Worm (Caenorhabditis elegans) whole organism, L4 larva: Measurements from ENCODE around the gene F54H12.2.

ENCODE experiments used
- D1046.2 ChIP-seq: fragments of 200-800 bp; sonication (Bioruptor generic); IDR thresholded peaks from 2 replicates; pipeline ENCODE4 v1.3.6; 2022; ENCODE audit warnings: missing genetic modification characterization, missing compliant biosample characterization
- F10B5.3 ChIP-seq: sonication (generic microtip); optimal IDR thresholded peaks from 2 replicates; lab custom pipeline; 2016; ENCODE audit warnings: mild to moderate bottlenecking, missing genetic modification characterization, missing compliant biosample characterization
- R02D3.7 ChIP-seq: fragments of 150-350 bp; sonication (generic microtip); optimal IDR thresholded peaks from 3 replicates; lab custom pipeline; 2014; ENCODE audit warnings: missing biosample characterization, missing genetic modification characterization
- T26A8.4 ChIP-seq: fragments of 200-800 bp; sonication (Bioruptor generic); IDR thresholded peaks from 2 replicates; pipeline ENCODE4 v1.3.6; 2022; ENCODE audit warnings: missing genetic modification characterization, missing compliant biosample characterization
- Y105C5A.15 ChIP-seq: fragments of 200-800 bp; sonication (Bioruptor generic); IDR thresholded peaks from 2 replicates; pipeline ENCODE4 v1.3.6; 2022; ENCODE audit warnings: missing genetic modification characterization, missing compliant biosample characterization
- Y48G9A.11 ChIP-seq: fragments of 200-800 bp; sonication (Bioruptor generic); IDR thresholded peaks from 2 replicates; pipeline ENCODE4 v1.3.6; 2022; ENCODE audit warnings: missing genetic modification reagents, missing genetic modification characterization, missing compliant biosample characterization
- Y5F2A.4 ChIP-seq: fragments of 200-800 bp; sonication (Bioruptor generic); optimal IDR thresholded peaks from 2 replicates; lab custom pipeline; 2018; ENCODE audit warnings: mild to moderate bottlenecking, missing genetic modification characterization, missing compliant biosample characterization
- Y75B8A.6 ChIP-seq: fragments of 200-800 bp; sonication (Bioruptor generic); IDR thresholded peaks from 2 replicates; pipeline ENCODE4 v1.3.6; 2022; ENCODE audit warnings: missing genetic modification reagents, missing genetic modification characterization, missing compliant biosample characterization
- aha-1 ChIP-seq: fragments of 150-350 bp; peaks from one replicate; lab custom pipeline; 2014; ENCODE audit warnings: missing biosample characterization, missing genetic modification characterization
- ceh-20 ChIP-seq: fragments of 200-800 bp; sonication (Bioruptor generic); IDR thresholded peaks from 2 replicates; pipeline ENCODE4 v1.3.6; 2022; ENCODE audit warnings: missing genetic modification reagents, missing genetic modification characterization, missing compliant biosample characterization
- ceh-32 ChIP-seq: sonication (generic microtip); optimal IDR thresholded peaks from 2 replicates; lab custom pipeline; 2016; ENCODE audit warnings: mild to moderate bottlenecking, missing genetic modification characterization, missing compliant biosample characterization; ENCODE audit not compliant: poor library complexity
- daf-19 ChIP-seq: fragments of 200-800 bp; sonication (Bioruptor generic); conservative IDR thresholded peaks from 2 replicates; pipeline ENCODE4 v1.3.6; 2022; ENCODE audit warnings: missing genetic modification characterization, missing compliant biosample characterization
- dmd-6 ChIP-seq: fragments of 200-800 bp; sonication (Bioruptor generic); IDR thresholded peaks from 2 replicates; pipeline ENCODE4 v1.3.6; 2022; ENCODE audit warnings: missing genetic modification reagents, missing genetic modification characterization, missing compliant biosample characterization
- dmd-8 ChIP-seq: fragments of 200-800 bp; sonication (Bioruptor generic); IDR thresholded peaks from 2 replicates; pipeline ENCODE4 v1.3.6; 2022; ENCODE audit warnings: missing genetic modification characterization, missing compliant biosample characterization
- dpl-1 ChIP-seq: fragments of 150-350 bp; optimal IDR thresholded peaks from 2 replicates; lab custom pipeline; 2014; ENCODE audit warnings: missing biosample characterization, missing genetic modification reagents, missing genetic modification characterization
- duxl-1 ChIP-seq: sonication (generic microtip); optimal IDR thresholded peaks from 2 replicates; lab custom pipeline; 2016; ENCODE audit warnings: mild to moderate bottlenecking, missing genetic modification characterization, moderate library complexity, missing compliant biosample characterization; ENCODE audit not compliant: poor library complexity
- dve-1 ChIP-seq: sonication (generic microtip); optimal IDR thresholded peaks from 2 replicates; lab custom pipeline; 2017; ENCODE audit warnings: antibody characterized with exemption, mild to moderate bottlenecking, missing genetic modification characterization, missing compliant biosample characterization; ENCODE audit not compliant: insufficient read depth
- fos-1 ChIP-seq: fragments of 150-350 bp; optimal IDR thresholded peaks from 2 replicates; lab custom pipeline; 2014; ENCODE audit warnings: missing biosample characterization, missing genetic modification characterization
- gei-8 ChIP-seq: fragments of 200-800 bp; sonication (Bioruptor generic); optimal IDR thresholded peaks from 2 replicates; lab custom pipeline; 2018; ENCODE audit warnings: mild to moderate bottlenecking, missing genetic modification characterization, missing compliant biosample characterization
- jun-1 ChIP-seq: fragments of 150-350 bp; optimal IDR thresholded peaks from 2 replicates; lab custom pipeline; 2014; ENCODE audit warnings: missing biosample characterization, missing genetic modification reagents, missing genetic modification characterization
- lin-15B ChIP-seq: fragments of 150-350 bp; sonication (generic microtip); optimal IDR thresholded peaks from 3 replicates; lab custom pipeline; 2014; ENCODE audit warnings: missing biosample characterization, missing genetic modification characterization
- lin-38 ChIP-seq: fragments of 200-800 bp; sonication (Bioruptor generic); IDR thresholded peaks from 2 replicates; pipeline ENCODE4 v1.3.6; 2022; ENCODE audit warnings: missing genetic modification reagents, missing genetic modification characterization, missing compliant biosample characterization
- lir-3 ChIP-seq: sonication (generic microtip); optimal IDR thresholded peaks from 2 replicates; lab custom pipeline; 2016; ENCODE audit warnings: mild to moderate bottlenecking, missing genetic modification characterization, missing compliant biosample characterization
- madf-5 ChIP-seq, 2 experiments: fragments of 200-800 bp; sonication (Bioruptor generic); IDR thresholded peaks; 2 replicates each; pipeline ENCODE4 v1.3.6; 2022; ENCODE audit warnings: missing compliant biosample characterization in 2 of 2, missing genetic modification characterization in 2 of 2
- mdl-1 ChIP-seq, 2 experiments: fragments of 150-350 bp in 1 of 2; sonication (generic microtip) in 1 of 2; optimal IDR thresholded peaks; 2 replicates each; lab custom pipeline; 2014 to 2017; ENCODE audit warnings: missing biosample characterization in 2 of 2, missing genetic modification characterization in 2 of 2
- mdt-29 ChIP-seq: fragments of 200-800 bp; sonication (Bioruptor generic); IDR thresholded peaks from 2 replicates; pipeline ENCODE4 v1.3.6; 2022; ENCODE audit warnings: missing genetic modification reagents, missing genetic modification characterization, missing compliant biosample characterization
- mxl-3 ChIP-seq: fragments of 200-800 bp; sonication (Bioruptor generic); optimal IDR thresholded peaks from 2 replicates; lab custom pipeline; 2018; ENCODE audit warnings: mild to moderate bottlenecking, missing genetic modification characterization, missing compliant biosample characterization
- nhr-102 ChIP-seq: sonication (generic microtip); optimal IDR thresholded peaks from 2 replicates; lab custom pipeline; 2016; ENCODE audit warnings: mild to moderate bottlenecking, missing genetic modification characterization, moderate library complexity, missing compliant biosample characterization
- nhr-11 ChIP-seq: fragments of 150-350 bp; optimal IDR thresholded peaks from 2 replicates; lab custom pipeline; 2014; ENCODE audit warnings: missing biosample characterization, missing genetic modification characterization
- nhr-111 ChIP-seq: fragments of 200-800 bp; sonication (Bioruptor generic); optimal IDR thresholded peaks from 2 replicates; lab custom pipeline; 2018; ENCODE audit warnings: mild to moderate bottlenecking, missing genetic modification characterization, missing compliant biosample characterization
- nhr-237 ChIP-seq: sonication (generic microtip); optimal IDR thresholded peaks from 2 replicates; lab custom pipeline; 2017; ENCODE audit warnings: missing biosample characterization, missing genetic modification characterization
- nhr-48 ChIP-seq: sonication (generic microtip); optimal IDR thresholded peaks from 2 replicates; lab custom pipeline; 2016; ENCODE audit warnings: mild to moderate bottlenecking, missing genetic modification characterization, missing compliant biosample characterization
- nhr-77 ChIP-seq: fragments of 150-350 bp; optimal IDR thresholded peaks from 2 replicates; lab custom pipeline; 2014; ENCODE audit warnings: missing biosample characterization, missing genetic modification characterization
- pha-4 ChIP-seq, 2 experiments: fragments of 150-350 bp in 1 of 2; fragments of 200-800 bp in 1 of 2; sonication (Bioruptor generic) in 1 of 2; IDR thresholded peaks in 1 of 2; optimal IDR thresholded peaks in 1 of 2; 2 replicates each; pipeline versions ENCODE4 v1.3.6 to Lab custom; 2014 to 2022; ENCODE audit warnings: missing genetic modification characterization in 2 of 2, missing genetic modification reagents in 2 of 2, missing biosample characterization in 1 of 2, missing compliant biosample characterization in 1 of 2
- saeg-2 ChIP-seq: fragments of 200-800 bp; sonication (Bioruptor generic); IDR thresholded peaks from 2 replicates; pipeline ENCODE4 v1.3.6; 2022; ENCODE audit warnings: missing genetic modification reagents, missing genetic modification characterization, missing compliant biosample characterization
- sdz-12 ChIP-seq: fragments of 200-800 bp; sonication (Bioruptor generic); optimal IDR thresholded peaks from 2 replicates; lab custom pipeline; 2018; ENCODE audit warnings: mild to moderate bottlenecking, missing genetic modification characterization, missing compliant biosample characterization
- set-16 ChIP-seq: fragments of 200-800 bp; sonication (Bioruptor generic); IDR thresholded peaks from 2 replicates; pipeline ENCODE4 v1.3.6; 2022; ENCODE audit warnings: missing genetic modification reagents, missing genetic modification characterization, missing compliant biosample characterization
- spr-1 ChIP-seq: sonication (generic microtip); optimal IDR thresholded peaks from 2 replicates; lab custom pipeline; 2016; ENCODE audit warnings: mild to moderate bottlenecking, missing genetic modification characterization, missing compliant biosample characterization
- spr-3 ChIP-seq: fragments of 200-800 bp; sonication (Bioruptor generic); optimal IDR thresholded peaks from 2 replicates; lab custom pipeline; 2018; ENCODE audit warnings: mild to moderate bottlenecking, missing genetic modification characterization, missing compliant biosample characterization
- tag-97 ChIP-seq: fragments of 200-800 bp; sonication (Bioruptor generic); IDR thresholded peaks from 2 replicates; pipeline ENCODE4 v1.3.6; 2022; ENCODE audit warnings: missing genetic modification characterization, missing compliant biosample characterization
- tra-1 ChIP-seq: fragments of 200-800 bp; sonication (Bioruptor generic); IDR thresholded peaks from 2 replicates; pipeline ENCODE4 v1.3.6; 2022; ENCODE audit warnings: missing genetic modification reagents, missing genetic modification characterization, missing compliant biosample characterization
- unc-130 ChIP-seq: sonication (generic microtip); optimal IDR thresholded peaks from 2 replicates; lab custom pipeline; 2016; ENCODE audit warnings: missing genetic modification reagents, missing genetic modification characterization, missing compliant biosample characterization
- unc-39 ChIP-seq: sonication (generic microtip); optimal IDR thresholded peaks from 2 replicates; lab custom pipeline; 2017; ENCODE audit warnings: missing biosample characterization, missing genetic modification characterization
- zfp-3 ChIP-seq: fragments of 200-800 bp; sonication (Bioruptor generic); conservative IDR thresholded peaks from 2 replicates; pipeline ENCODE4 v1.3.6; 2022; ENCODE audit warnings: missing genetic modification reagents, missing genetic modification characterization, missing compliant biosample characterization
- zip-11 ChIP-seq: fragments of 200-800 bp; sonication (Bioruptor generic); IDR thresholded peaks from 2 replicates; pipeline ENCODE4 v1.3.6; 2022; ENCODE audit warnings: missing genetic modification characterization, missing compliant biosample characterization
- zip-2 ChIP-seq: fragments of 150-350 bp; optimal IDR thresholded peaks from 2 replicates; lab custom pipeline; 2014; ENCODE audit warnings: missing biosample characterization, missing genetic modification characterization
- ztf-7 ChIP-seq: fragments of 150-350 bp; optimal IDR thresholded peaks from 2 replicates; lab custom pipeline; 2014; ENCODE audit warnings: missing biosample characterization, missing genetic modification characterization

F54H12.2 gene

ce11 chrIII:7977224-7977623 lies 12.8 kb downstream of the F54H12.2 start (continued):
- 0 out of 2 replicates have a peak, but pooled peaks have one; percentile 53 for TF ChIP-seq Y75B8A.6
- peak; percentile 18 for TF ChIP-seq sdz-12 (GFP tag; lab: Kevin White, UChicago)
- peak; percentile 71; the same call in 1 of the 2 replicates for TF ChIP-seq zfp-3 (GFP tag; lab: Robert Waterston, UW)
- peak; percentile 19 for TF ChIP-seq dve-1 (tag; lab: Kevin White, UChicago)
- TF ChIP-seq saeg-2 (GFP tag; lab: Robert Waterston, UW), result 0 out of 2 replicates have a peak, but pooled peaks have one; percentile 19
- TF ChIP-seq duxl-1 (tag; lab: Kevin White, UChicago), result peak; percentile 83

- TF ChIP-seq tag-97 (GFP tag; lab: Robert Waterston, UW) (no peak), nhr-237 (no peak), R02D3.7 (no peak), daf-19 (GFP tag; lab: Robert Waterston, UW) (no peak), mdt-29 (GFP tag; lab: Robert Waterston, UW) (no peak), nhr-111 (no peak), aha-1 (tag; lab: Kevin White, UChicago) (no peak), nhr-11 (tag; lab: Kevin White, UChicago) (no peak), set-16 (GFP tag; lab: Robert Waterston, UW) (no peak), mdl-1 (tag; optimal IDR thresholded peaks at IDR 0.05; lab: Kevin White, UChicago) (no peak), spr-3 (GFP tag; lab: Kevin White, UChicago) (no peak), dmd-8 (GFP tag; lab: Robert Waterston, UW) (no peak), Y48G9A.11 (no peak)
- TF ChIP-seq, all 104 proteins: peak for 0
Measured at ce11 chrIII:7977777-7978176, 13.4 kb downstream of the F54H12.2 start, which contains the start of gene C06G4.4. C06G4.4 (minus strand) TSS chrIII:7977812.

ce11 chrIII:7978289-7978688 lies 13.9 kb downstream of the F54H12.2 start:
- TF ChIP-seq fos-1 (no peak), tag-97 (GFP tag; lab: Robert Waterston, UW) (no peak), sdz-12 (GFP tag; lab: Kevin White, UChicago) (no peak), pha-4 (GFP tag; IDR thresholded peaks at IDR 0.05; lab: Robert Waterston, UW) (peak; percentile 31; the same call in 1 of the 2 replicates), pha-4 (tag; optimal IDR thresholded peaks at IDR 0.05; lab: Kevin White, UChicago) (no peak), nhr-102 (tag; lab: Kevin White, UChicago) (no peak), ztf-7 (tag; lab: Kevin White, UChicago) (no peak), madf-5 (GFP tag; IDR thresholded peaks at IDR 0.05; lab: Robert Waterston, UW) (no peak), lir-3 (tag; lab: Kevin White, UChicago) (no peak), F10B5.3 (tag; lab: Kevin White, UChicago) (no peak), gei-8 (GFP tag; lab: Kevin White, UChicago) (peak; percentile 24), Y5F2A.4 (no peak), jun-1 (tag; lab: Kevin White, UChicago) (no peak), ceh-20 (GFP tag; lab: Robert Waterston, UW) (peak; percentile 31; the same call in 1 of the 2 replicates), nhr-48 (tag; lab: Kevin White, UChicago) (no peak), mxl-3 (GFP tag; lab: Kevin White, UChicago) (peak; percentile 23), zip-11 (no peak), lin-15B (tag; lab: Kevin White, UChicago) (no peak), dpl-1 (GFP tag; lab: Kevin White, UChicago) (no peak), R02D3.7 (no peak), T26A8.4 (GFP tag; lab: Robert Waterston, UW) (no peak), nhr-77 (tag; lab: Kevin White, UChicago) (no peak), spr-3 (GFP tag; lab: Kevin White, UChicago) (no peak), unc-130 (GFP tag; lab: Kevin White, UChicago) (no peak), D1046.2 (GFP tag; lab: Robert Waterston, UW) (no peak), ceh-32 (tag; lab: Kevin White, UChicago) (no peak), dmd-6 (GFP tag; lab: Robert Waterston, UW) (0 out of 2 replicates have a peak, but pooled peaks have one; percentile 15), Y48G9A.11 (no peak), zip-2 (tag; lab: Kevin White, UChicago) (no peak), lin-38 (GFP tag; lab: Robert Waterston, UW) (no peak), daf-19 (GFP tag; lab: Robert Waterston, UW) (no peak), unc-39 (tag; lab: Kevin White, UChicago) (no peak), dve-1 (tag; lab: Kevin White, UChicago) (no peak), Y105C5A.15 (GFP tag; lab: Robert Waterston, UW) (no peak), tra-1 (GFP tag; lab: Robert Waterston, UW) (no peak), spr-1 (tag; lab: Kevin White, UChicago) (no peak)
